Worm (Caenorhabditis elegans): Measurements from ENCODE around the gene sde-2.

DNA sequence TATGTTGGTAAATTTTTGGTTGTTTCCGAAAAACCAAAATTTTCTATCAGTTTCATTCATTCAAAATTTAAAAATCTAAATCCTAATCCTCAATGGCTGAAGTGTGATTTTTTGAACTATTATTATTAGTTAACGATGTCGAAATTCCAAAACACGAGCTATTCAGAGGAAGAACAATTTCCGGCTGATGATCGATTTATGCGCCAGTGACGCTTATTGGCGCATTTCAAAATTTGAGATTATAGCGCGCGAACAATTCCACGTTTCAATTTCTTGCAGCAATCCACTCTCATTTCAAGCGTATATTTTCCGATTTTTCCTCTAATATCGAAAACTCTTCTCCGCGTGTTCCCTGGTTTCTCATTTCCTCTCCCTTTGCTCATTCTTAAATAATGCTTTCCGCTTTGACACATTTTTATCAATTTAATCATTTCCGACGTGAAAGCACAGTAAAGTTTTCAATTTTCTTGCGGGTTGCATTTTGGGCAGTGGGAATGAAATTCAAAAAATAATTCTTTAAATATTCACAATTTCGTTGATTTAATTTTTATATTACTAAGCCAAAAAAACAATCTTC, 37.1 kb downstream of the sde-2 start:
- TF ChIP-seq tbx-37 (GFP tag; conservative IDR thresholded peaks at IDR 0.05) (no peak), ama-1 (optimal IDR thresholded peaks at IDR 0.05) (no peak), ceh-13 (GFP tag; optimal IDR thresholded peaks at IDR 0.05) (no peak), pes-1 (GFP tag; IDR thresholded peaks at IDR 0.05) (no peak), tbx-11 (GFP tag; IDR thresholded peaks at IDR 0.05) (no peak), ceh-36 (tag; optimal IDR thresholded peaks at IDR 0.05) (no peak), hmg-4 (GFP tag; optimal IDR thresholded peaks at IDR 0.05) (no peak)
